Fruit fly (Drosophila melanogaster) whole organism, embryonic: ENCODE results near the gene inaF-B.

Source experiments
- Ada2b ChIP-seq: fragments of 200-800 bp; sonication (Bioruptor generic); IDR thresholded peaks from 2 replicates; pipeline ENCODE4 v1.3.6; 2022; ENCODE audit warnings: missing biosample characterization, missing genetic modification characterization
- Antp ChIP-seq: fragments of 200-800 bp; sonication (Bioruptor generic); optimal IDR thresholded peaks from 3 replicates; lab custom pipeline; 2016; ENCODE audit warnings: missing biosample characterization, missing genetic modification characterization
- B-H1 ChIP-seq: fragments of 200-800 bp; sonication (Bioruptor generic); IDR thresholded peaks from 3 replicates; pipeline ENCODE4 v1.3.6; 2022; ENCODE audit warnings: missing biosample characterization, missing genetic modification characterization
- Blimp-1 ChIP-seq: fragments of 200-800 bp; sonication (Bioruptor generic); optimal IDR thresholded peaks from 3 replicates; lab custom pipeline; 2018; ENCODE audit warnings: missing biosample characterization, missing genetic modification characterization, mild to moderate bottlenecking, moderate library complexity, missing genetic modification reagents
- CG11723 ChIP-seq: fragments of 200-800 bp; sonication (Bioruptor generic); optimal IDR thresholded peaks from 2 replicates; lab custom pipeline; 2017; ENCODE audit warnings: missing biosample characterization, mild to moderate bottlenecking, missing genetic modification characterization
- CG13775 ChIP-seq: fragments of 200-800 bp; sonication (Bioruptor generic); optimal IDR thresholded peaks from 3 replicates; lab custom pipeline; 2017; ENCODE audit warnings: missing biosample characterization, mild to moderate bottlenecking, missing genetic modification characterization
- CG15696 ChIP-seq: fragments of 200-800 bp; sonication (Bioruptor generic); optimal IDR thresholded peaks from 2 replicates; lab custom pipeline; 2019; ENCODE audit warnings: missing biosample characterization, mild to moderate bottlenecking, missing genetic modification characterization, moderate library complexity
- CG16813 ChIP-seq: fragments of 200-800 bp; sonication (Bioruptor generic); IDR thresholded peaks from 3 replicates; pipeline ENCODE4 v1.3.6; 2022; ENCODE audit warnings: missing biosample characterization, missing genetic modification characterization; ENCODE audit not compliant: partially characterized antibody
- CG17186 ChIP-seq: fragments of 200-800 bp; sonication (Bioruptor generic); optimal IDR thresholded peaks from 3 replicates; lab custom pipeline; 2017; ENCODE audit warnings: missing biosample characterization, missing genetic modification reagents, missing genetic modification characterization
- CG1832 ChIP-seq: fragments of 200-800 bp; sonication (Bioruptor generic); optimal IDR thresholded peaks from 2 replicates; lab custom pipeline; 2017; ENCODE audit warnings: missing biosample characterization, mild to moderate bottlenecking, missing genetic modification characterization, inconsistent platforms
- CG18599 ChIP-seq: fragments of 200-800 bp; sonication (Bioruptor generic); optimal IDR thresholded peaks from 3 replicates; lab custom pipeline; 2017; ENCODE audit warnings: missing biosample characterization, missing genetic modification characterization, mild to moderate bottlenecking, moderate library complexity, missing genetic modification reagents
- CG2129 ChIP-seq: fragments of 200-800 bp; sonication (Bioruptor generic); IDR thresholded peaks from 2 replicates; pipeline ENCODE4 v1.3.6; 2022; ENCODE audit warnings: missing biosample characterization, missing genetic modification characterization; ENCODE audit not compliant: partially characterized antibody
- CG2202 ChIP-seq: fragments of 200-800 bp; sonication (Bioruptor generic); optimal IDR thresholded peaks from 2 replicates; lab custom pipeline; 2018; ENCODE audit warnings: missing biosample characterization, mild to moderate bottlenecking, missing genetic modification characterization
- CG31365 ChIP-seq: fragments of 200-800 bp; sonication (Bioruptor generic); optimal IDR thresholded peaks from 2 replicates; lab custom pipeline; 2018; ENCODE audit warnings: missing biosample characterization, mild to moderate bottlenecking, missing genetic modification characterization
- CG32772 ChIP-seq: fragments of 200-800 bp; sonication (Bioruptor generic); IDR thresholded peaks from 2 replicates; pipeline ENCODE4 v1.3.6; 2022; ENCODE audit warnings: missing biosample characterization, missing genetic modification characterization
- CG33213 ChIP-seq: fragments of 200-800 bp; sonication (Bioruptor generic); optimal IDR thresholded peaks from 3 replicates; lab custom pipeline; 2016; ENCODE audit warnings: missing biosample characterization, missing genetic modification characterization
- CG4360 ChIP-seq: fragments of 200-800 bp; sonication (Bioruptor generic); IDR thresholded peaks from 2 replicates; pipeline ENCODE4 v1.3.6; 2022; ENCODE audit warnings: missing biosample characterization, missing genetic modification characterization
- CG6175 ChIP-seq: fragments of 200-800 bp; sonication (Bioruptor generic); IDR thresholded peaks from 3 replicates; pipeline ENCODE4 v1.3.6; 2022; ENCODE audit warnings: missing biosample characterization, missing genetic modification characterization
- CG6791 ChIP-seq: fragments of 200-800 bp; sonication (Bioruptor generic); IDR thresholded peaks from 3 replicates; pipeline ENCODE4 v1.3.6; 2022; ENCODE audit warnings: missing biosample characterization, missing genetic modification characterization; ENCODE audit not compliant: partially characterized antibody
- CTCF ChIP-seq: fragments of 200-800 bp; sonication (Bioruptor generic); optimal IDR thresholded peaks from 2 replicates; lab custom pipeline; 2017; ENCODE audit warnings: missing biosample characterization, mild to moderate bottlenecking, missing genetic modification characterization, moderate library complexity
- Camta ChIP-seq: fragments of 200-800 bp; sonication (Bioruptor generic); optimal IDR thresholded peaks from 2 replicates; lab custom pipeline; 2016; ENCODE audit warnings: missing biosample characterization, missing genetic modification characterization
- Dbx ChIP-seq: fragments of 200-800 bp; sonication (Bioruptor generic); IDR thresholded peaks from 3 replicates; pipeline ENCODE4 v1.3.6; 2022; ENCODE audit warnings: missing biosample characterization, missing genetic modification characterization
- Dip2 ChIP-seq: fragments of 200-800 bp; sonication (Bioruptor generic); IDR thresholded peaks from 2 replicates; pipeline ENCODE4 v1.3.6; 2022; ENCODE audit warnings: missing biosample characterization, missing genetic modification characterization
- E2f1 ChIP-seq: fragments of 200-800 bp; sonication (Bioruptor generic); IDR thresholded peaks from 2 replicates; pipeline ENCODE4 v1.3.6; 2022; ENCODE audit warnings: missing biosample characterization, missing genetic modification characterization
- ERR ChIP-seq: fragments of 200-800 bp; sonication (Bioruptor generic); optimal IDR thresholded peaks from 2 replicates; lab custom pipeline; 2016; ENCODE audit warnings: missing biosample characterization, missing genetic modification characterization
- Fer1 ChIP-seq: fragments of 200-800 bp; sonication (Bioruptor generic); optimal IDR thresholded peaks from 2 replicates; lab custom pipeline; 2017; ENCODE audit warnings: missing biosample characterization, mild to moderate bottlenecking, missing genetic modification characterization
- Fer3 ChIP-seq: fragments of 200-800 bp; sonication (Bioruptor generic); optimal IDR thresholded peaks from 2 replicates; lab custom pipeline; 2018; ENCODE audit warnings: missing biosample characterization, mild to moderate bottlenecking, missing genetic modification characterization, moderate library complexity
- Kr ChIP-seq: fragments of 200-800 bp; sonication (Bioruptor generic); optimal IDR thresholded peaks from 2 replicates; lab custom pipeline; 2017; ENCODE audit warnings: missing biosample characterization, mild to moderate bottlenecking, missing genetic modification characterization
- Lhr ChIP-seq: fragments of 200-800 bp; sonication (Bioruptor generic); optimal IDR thresholded peaks from 3 replicates; lab custom pipeline; 2017; ENCODE audit warnings: mild to moderate bottlenecking, missing biosample characterization, missing genetic modification reagents, missing genetic modification characterization
- MBD-R2 ChIP-seq: fragments of 200-800 bp; sonication (Bioruptor generic); IDR thresholded peaks from 2 replicates; pipeline ENCODE4 v1.3.6; 2022; ENCODE audit warnings: missing biosample characterization, missing genetic modification characterization
- Oli ChIP-seq: fragments of 200-800 bp; sonication (Bioruptor generic); optimal IDR thresholded peaks from 2 replicates; lab custom pipeline; 2018; ENCODE audit warnings: missing biosample characterization, mild to moderate bottlenecking, missing genetic modification characterization, moderate library complexity
- Optix ChIP-seq: fragments of 200-800 bp; sonication (Bioruptor generic); IDR thresholded peaks from 3 replicates; pipeline ENCODE4 v1.3.6; 2022; ENCODE audit warnings: missing biosample characterization, missing genetic modification characterization
- az2 ChIP-seq: fragments of 200-800 bp; sonication (Bioruptor generic); optimal IDR thresholded peaks from 3 replicates; lab custom pipeline; 2016; ENCODE audit warnings: missing biosample characterization, missing genetic modification characterization
- cwo ChIP-seq: fragments of 200-800 bp; sonication (Bioruptor generic); optimal IDR thresholded peaks from 3 replicates; lab custom pipeline; 2017; ENCODE audit warnings: missing biosample characterization, missing genetic modification characterization, mild to moderate bottlenecking, moderate library complexity, missing genetic modification reagents
- dysf ChIP-seq: fragments of 200-800 bp; sonication (Bioruptor generic); IDR thresholded peaks from 3 replicates; pipeline ENCODE4 v1.3.6; 2022; ENCODE audit warnings: missing biosample characterization, missing genetic modification characterization
- emc ChIP-seq: fragments of 200-800 bp; sonication (Bioruptor generic); optimal IDR thresholded peaks from 2 replicates; lab custom pipeline; 2016; ENCODE audit warnings: missing biosample characterization, missing genetic modification characterization
- fd96Cb ChIP-seq: fragments of 200-800 bp; sonication (Bioruptor generic); optimal IDR thresholded peaks from 2 replicates; lab custom pipeline; 2018; ENCODE audit warnings: missing biosample characterization, mild to moderate bottlenecking, missing genetic modification characterization, moderate library complexity
- fu2 ChIP-seq: fragments of 200-800 bp; sonication (Bioruptor generic); optimal IDR thresholded peaks from 2 replicates; lab custom pipeline; 2016; ENCODE audit warnings: missing biosample characterization, missing genetic modification characterization
- hbn ChIP-seq: fragments of 200-800 bp; sonication (Bioruptor generic); IDR thresholded peaks from 2 replicates; pipeline ENCODE4 v1.3.6; 2022; ENCODE audit warnings: missing biosample characterization, missing genetic modification characterization; ENCODE audit not compliant: partially characterized antibody
- mam ChIP-seq: fragments of 200-800 bp; sonication (Bioruptor generic); optimal IDR thresholded peaks from 3 replicates; lab custom pipeline; 2016; ENCODE audit warnings: missing biosample characterization, missing genetic modification characterization
- p53 ChIP-seq: fragments of 200-800 bp; sonication (Bioruptor generic); optimal IDR thresholded peaks from 2 replicates; lab custom pipeline; 2016; ENCODE audit warnings: missing biosample characterization, missing genetic modification characterization
- pho ChIP-seq: fragments of 200-800 bp; sonication (Bioruptor generic); optimal IDR thresholded peaks from 2 replicates; lab custom pipeline; 2016; ENCODE audit warnings: missing biosample characterization, missing genetic modification characterization
- pnt ChIP-seq: fragments of 200-800 bp; sonication (Bioruptor generic); optimal IDR thresholded peaks from 3 replicates; lab custom pipeline; 2016; ENCODE audit warnings: missing biosample characterization, missing genetic modification characterization
- ro ChIP-seq: fragments of 200-800 bp; sonication (Bioruptor generic); IDR thresholded peaks from 2 replicates; pipeline ENCODE4 v1.3.6; 2022; ENCODE audit warnings: missing biosample characterization, missing genetic modification characterization
- schlank ChIP-seq: fragments of 200-800 bp; sonication (Bioruptor generic); optimal IDR thresholded peaks from 2 replicates; lab custom pipeline; 2018; ENCODE audit warnings: missing biosample characterization, mild to moderate bottlenecking, missing genetic modification characterization
- slp2 ChIP-seq: fragments of 200-800 bp; sonication (Bioruptor generic); optimal IDR thresholded peaks from 2 replicates; lab custom pipeline; 2016; ENCODE audit warnings: missing biosample characterization, missing genetic modification characterization
- tll ChIP-seq, 2 experiments: fragments of 200-800 bp in 1 of 2; fragments of >200 bp in 1 of 2; sonication (Bioruptor generic) in 1 of 2; optimal IDR thresholded peaks; 2 replicates each; lab custom pipeline; 2017 to 2019; ENCODE audit warnings: missing biosample characterization in 2 of 2, missing genetic modification characterization in 2 of 2, mild to moderate bottlenecking in 1 of 2, moderate library complexity in 1 of 2
- vvl ChIP-seq: fragments of 200-800 bp; sonication (Bioruptor generic); IDR thresholded peaks from 2 replicates; pipeline ENCODE4 v1.3.6; 2022; ENCODE audit warnings: missing biosample characterization, missing genetic modification characterization
- wor ChIP-seq: fragments of 200-800 bp; sonication (Bioruptor generic); IDR thresholded peaks from 2 replicates; pipeline ENCODE4 v1.3.6; 2022; ENCODE audit warnings: missing biosample characterization, missing genetic modification characterization

Gene inaF-B

dm6 chrX:11694959-11695882 lies 37.3 kb downstream of the inaF-B start, which contains the start of gene PhKgamma:
Gene PhKgamma (plus strand): TSS chrX:11695137.
- TF ChIP-seq Antp (GFP tag; lab: Kevin White, UChicago) (peak; percentile 15), E2f1 (GFP tag; lab: Robert Waterston, UW) (no peak), p53 (GFP tag; lab: Kevin White, UChicago) (peak; percentile 57), Lhr (peak; percentile 86), mam (peak; percentile 43), Oli (tag; lab: Kevin White, UChicago) (no peak), Dip2 (no peak), CG15696 (tag; lab: Kevin White, UChicago) (no peak), CG2129 (GFP tag; lab: Robert Waterston, UW) (peak; percentile 80), CG32772 (GFP tag; lab: Robert Waterston, UW) (no peak), CG18599 (peak; percentile 53), CG6791 (GFP tag; lab: Robert Waterston, UW) (peak; percentile 96), slp2 (no peak), Ada2b (GFP tag; lab: Robert Waterston, UW) (no peak), az2 (no peak), Fer1 (GFP tag; lab: Kevin White, UChicago) (peak; percentile 62), CG6175 (no peak), B-H1 (GFP tag; lab: Robert Waterston, UW) (no peak), pnt (GFP tag; lab: Kevin White, UChicago) (no peak), CG16813 (peak; percentile 93), fd96Cb (tag; lab: Kevin White, UChicago) (no peak), pho (GFP tag; lab: Kevin White, UChicago) (peak; percentile 56), Fer3 (no peak), Blimp-1 (no peak), ERR (peak; percentile 99), CG33213 (GFP tag; lab: Kevin White, UChicago) (peak; percentile 73), CTCF (GFP tag; lab: Kevin White, UChicago) (peak; percentile 80), tll (GFP tag; optimal IDR thresholded peaks at IDR 0.05; lab: Kevin White, UChicago) (no peak), Optix (no peak), fu2 (GFP tag; lab: Kevin White, UChicago) (no peak), cwo (GFP tag; lab: Kevin White, UChicago) (no peak), CG11723 (GFP tag; lab: Kevin White, UChicago) (no peak), CG4360 (GFP tag; lab: Robert Waterston, UW) (peak; percentile 61), CG17186 (GFP tag; lab: Kevin White, UChicago) (no peak), vvl (GFP tag; lab: Robert Waterston, UW) (peak; percentile 48), wor (GFP tag; lab: Robert Waterston, UW) (no peak), MBD-R2 (GFP tag; lab: Robert Waterston, UW) (no peak; the same call in none of the 2 replicates), CG1832 (no peak), CG2202 (no peak), Dbx (GFP tag; lab: Robert Waterston, UW) (peak; percentile 36; the same call in 1 of the 3 replicates), CG31365 (peak; percentile 32), schlank (tag; lab: Kevin White, UChicago) (no peak), Camta (GFP tag; lab: Kevin White, UChicago) (no peak), CG13775 (GFP tag; lab: Kevin White, UChicago) (no peak), ro (GFP tag; lab: Robert Waterston, UW) (no peak), emc (GFP tag; lab: Kevin White, UChicago) (no peak), dysf (GFP tag; lab: Robert Waterston, UW) (no peak; the same call in 2 of the 3 replicates), Kr (no peak), hbn (GFP tag; lab: Robert Waterston, UW) (peak; percentile 86)
